Worm (Caenorhabditis elegans) whole organism, late embryonic: ENCODE results near the gene C38C3.4.

Experiments used
- F13H6.1 ChIP-seq: sonication (generic microtip); optimal IDR thresholded peaks from 2 replicates; lab custom pipeline; 2016; ENCODE audit warnings: missing genetic modification characterization, missing compliant biosample characterization
- K09A11.1 ChIP-seq: sonication (generic microtip); optimal IDR thresholded peaks from 2 replicates; lab custom pipeline; 2017; ENCODE audit warnings: antibody characterized with exemption, mild to moderate bottlenecking, missing genetic modification characterization, missing compliant biosample characterization; ENCODE audit not compliant: insufficient read depth
- T23F11.4 ChIP-seq: fragments of 200-800 bp; sonication (Bioruptor generic); optimal IDR thresholded peaks from 2 replicates; lab custom pipeline; 2018; ENCODE audit warnings: mild to moderate bottlenecking, missing genetic modification characterization, missing compliant biosample characterization
- Y22D7AL.16 ChIP-seq: sonication (generic microtip); optimal IDR thresholded peaks from 2 replicates; lab custom pipeline; 2016; ENCODE audit warnings: missing genetic modification characterization, missing compliant biosample characterization
- ceh-14 ChIP-seq: sonication (generic microtip); optimal IDR thresholded peaks from 2 replicates; lab custom pipeline; 2016; ENCODE audit warnings: missing genotype, missing genetic modification characterization, missing compliant biosample characterization
- ceh-18 ChIP-seq: sonication (generic microtip); optimal IDR thresholded peaks from 2 replicates; lab custom pipeline; 2016; ENCODE audit warnings: missing genetic modification characterization, missing compliant biosample characterization
- ceh-31 ChIP-seq: sonication (generic microtip); optimal IDR thresholded peaks from 2 replicates; lab custom pipeline; 2016; ENCODE audit warnings: missing genetic modification characterization, missing compliant biosample characterization
- ceh-45 ChIP-seq: fragments of 200-800 bp; sonication (Bioruptor generic); IDR thresholded peaks from 2 replicates; pipeline ENCODE4 v1.3.6; 2022; ENCODE audit warnings: missing genetic modification reagents, missing genetic modification characterization, missing compliant biosample characterization
- ceh-6 ChIP-seq: fragments of 200-800 bp; sonication (Bioruptor generic); optimal IDR thresholded peaks from 2 replicates; lab custom pipeline; 2018; ENCODE audit warnings: mild to moderate bottlenecking, missing genetic modification characterization, missing compliant biosample characterization
- elt-2 ChIP-seq: sonication (generic microtip); optimal IDR thresholded peaks from 2 replicates; lab custom pipeline; 2016; ENCODE audit warnings: missing genetic modification reagents, missing genetic modification characterization, missing compliant biosample characterization
- eyg-1 ChIP-seq: sonication (generic microtip); optimal IDR thresholded peaks from 2 replicates; lab custom pipeline; 2016; ENCODE audit warnings: missing genotype, missing genetic modification characterization, missing compliant biosample characterization
- fkh-6 ChIP-seq: sonication (generic microtip); optimal IDR thresholded peaks from 2 replicates; lab custom pipeline; 2016; ENCODE audit warnings: missing genetic modification characterization, missing compliant biosample characterization
- gmeb-2 ChIP-seq: sonication (generic microtip); optimal IDR thresholded peaks from 2 replicates; lab custom pipeline; 2016; ENCODE audit warnings: missing genetic modification characterization, inconsistent platforms, missing compliant biosample characterization
- hlh-13 ChIP-seq: fragments of 200-800 bp; sonication (Bioruptor generic); optimal IDR thresholded peaks from 2 replicates; lab custom pipeline; 2018; ENCODE audit warnings: mild to moderate bottlenecking, missing genetic modification characterization, missing compliant biosample characterization
- hlh-15 ChIP-seq: sonication (generic microtip); optimal IDR thresholded peaks from 2 replicates; lab custom pipeline; 2016; ENCODE audit warnings: missing genetic modification characterization, missing compliant biosample characterization
- hlh-6 ChIP-seq: sonication (generic microtip); optimal IDR thresholded peaks from 2 replicates; lab custom pipeline; 2016; ENCODE audit warnings: missing genotype, missing genetic modification characterization, missing compliant biosample characterization
- hlh-8 ChIP-seq: sonication (generic microtip); optimal IDR thresholded peaks from 2 replicates; lab custom pipeline; 2016; ENCODE audit warnings: missing genotype, missing genetic modification characterization, missing compliant biosample characterization
- lim-6 ChIP-seq: sonication (generic microtip); optimal IDR thresholded peaks from 2 replicates; lab custom pipeline; 2016; ENCODE audit warnings: missing genetic modification characterization, missing compliant biosample characterization
- mec-3 ChIP-seq: sonication (generic microtip); optimal IDR thresholded peaks from 2 replicates; lab custom pipeline; 2016; ENCODE audit warnings: borderline replicate concordance, missing genetic modification characterization, missing compliant biosample characterization
- nfya-1 ChIP-seq: sonication (generic microtip); optimal IDR thresholded peaks from 2 replicates; lab custom pipeline; 2017; ENCODE audit warnings: missing genetic modification characterization, mild to moderate bottlenecking, missing compliant biosample characterization, antibody characterized with exemption, moderate library complexity
- nhr-232 ChIP-seq: sonication (generic microtip); optimal IDR thresholded peaks from 2 replicates; lab custom pipeline; 2016; ENCODE audit warnings: missing genetic modification characterization, missing compliant biosample characterization
- npax-4 ChIP-seq: sonication (generic microtip); optimal IDR thresholded peaks from 2 replicates; lab custom pipeline; 2016; ENCODE audit warnings: missing genetic modification characterization, missing compliant biosample characterization
- odd-2 ChIP-seq: sonication (generic microtip); optimal IDR thresholded peaks from 2 replicates; lab custom pipeline; 2017; ENCODE audit warnings: antibody characterized with exemption, mild to moderate bottlenecking, missing genetic modification characterization, missing compliant biosample characterization
- pat-9 ChIP-seq: fragments of 200-800 bp; sonication (Bioruptor generic); optimal IDR thresholded peaks from 2 replicates; lab custom pipeline; 2018; ENCODE audit warnings: mild to moderate bottlenecking, missing genetic modification characterization, moderate library complexity, missing compliant biosample characterization
- pha-2 ChIP-seq: sonication (generic microtip); optimal IDR thresholded peaks from 2 replicates; lab custom pipeline; 2017; ENCODE audit warnings: mild to moderate bottlenecking, missing genetic modification characterization, missing compliant biosample characterization
- pha-4 ChIP-seq: fragments of 150-350 bp; optimal IDR thresholded peaks from 2 replicates; lab custom pipeline; 2018; ENCODE audit warnings: missing biosample characterization, missing genetic modification reagents, missing genetic modification characterization
- pqm-1 ChIP-seq: sonication (generic microtip); optimal IDR thresholded peaks from 2 replicates; lab custom pipeline; 2016; ENCODE audit warnings: missing genetic modification characterization, missing compliant biosample characterization
- rnt-1 ChIP-seq: sonication (generic microtip); optimal IDR thresholded peaks from 2 replicates; lab custom pipeline; 2016; ENCODE audit warnings: missing genetic modification characterization, missing compliant biosample characterization
- sdc-2 ChIP-seq: sonication (generic microtip); optimal IDR thresholded peaks from 2 replicates; lab custom pipeline; 2016; ENCODE audit warnings: missing genotype, missing genetic modification characterization, missing compliant biosample characterization
- unc-3 ChIP-seq, 2 experiments: fragments of 200-800 bp in 1 of 2; sonication (Bioruptor generic) in 1 of 2; sonication (generic microtip) in 1 of 2; conservative IDR thresholded peaks in 1 of 2; optimal IDR thresholded peaks in 1 of 2; 2 replicates each; pipeline versions ENCODE4 v1.3.6 to Lab custom; 2016 to 2022; ENCODE audit warnings: missing compliant biosample characterization in 2 of 2, missing genetic modification characterization in 2 of 2, missing genetic modification reagents in 1 of 2
- unc-42 ChIP-seq: sonication (generic microtip); optimal IDR thresholded peaks from 2 replicates; lab custom pipeline; 2016; ENCODE audit warnings: missing genotype, missing genetic modification characterization, missing compliant biosample characterization
- unc-55 ChIP-seq: sonication (generic microtip); optimal IDR thresholded peaks from 2 replicates; lab custom pipeline; 2017; ENCODE audit warnings: missing biosample characterization, missing genetic modification reagents, missing genetic modification characterization
- ztf-16 ChIP-seq: sonication (generic microtip); optimal IDR thresholded peaks from 2 replicates; lab custom pipeline; 2017; ENCODE audit warnings: missing genetic modification characterization, missing compliant biosample characterization

Gene C38C3.4

ce11 chrV:1454762-1455161 lies 27.1 kb upstream of the C38C3.4 start, which contains the start of gene chil-14:
Gene chil-14, plus strand, starts transcription at chrV:1455062.
- TF ChIP-seq gmeb-2 (tag; lab: Kevin White, UChicago), result no peak
- TF ChIP-seq fkh-6, result no peak
- TF ChIP-seq pqm-1 (tag; lab: Kevin White, UChicago), result no peak
- no peak for TF ChIP-seq lim-6 (tag; lab: Kevin White, UChicago)
- TF ChIP-seq ceh-6 (GFP tag; lab: Kevin White, UChicago), result no peak
- TF ChIP-seq K09A11.1 (tag; lab: Kevin White, UChicago), result no peak
- no peak for TF ChIP-seq pat-9
- no peak for TF ChIP-seq ztf-16 (tag; lab: Kevin White, UChicago)
- TF ChIP-seq odd-2 (tag; lab: Kevin White, UChicago), result no peak
- TF ChIP-seq unc-55, result no peak
- TF ChIP-seq hlh-13, result no peak
- no peak for TF ChIP-seq elt-2 (tag; lab: Kevin White, UChicago)

- TF ChIP-seq ceh-14 (tag; lab: Kevin White, UChicago), result no peak
- TF ChIP-seq ceh-45 (GFP tag; lab: Robert Waterston, UW), result no peak
- TF ChIP-seq hlh-13, result no peak
- TF ChIP-seq ceh-18, result no peak
- no peak for TF ChIP-seq ceh-31
- no peak for TF ChIP-seq ztf-16 (tag; lab: Kevin White, UChicago)
- TF ChIP-seq eyg-1, result no peak
- TF ChIP-seq unc-3 (GFP tag; conservative IDR thresholded peaks at IDR 0.05; lab: Robert Waterston, UW), result no peak
- TF ChIP-seq unc-3 (tag; optimal IDR thresholded peaks at IDR 0.05; lab: Kevin White, UChicago), result no peak
- TF ChIP-seq pha-2 (tag; lab: Kevin White, UChicago), result no peak
- no peak for TF ChIP-seq F13H6.1 (tag; lab: Kevin White, UChicago)
- TF ChIP-seq K09A11.1 (tag; lab: Kevin White, UChicago), result no peak
- no peak for TF ChIP-seq nhr-232 (tag; lab: Kevin White, UChicago)
- TF ChIP-seq T23F11.4, result no peak
- no peak for TF ChIP-seq sdc-2 (tag; lab: Kevin White, UChicago)
- no peak for TF ChIP-seq Y22D7AL.16
- no peak for TF ChIP-seq unc-42 (tag; lab: Kevin White, UChicago)
Observed at ce11 chrV:1455280-1455679, 26.6 kb upstream of the C38C3.4 start.

ce11 chrV:1456614-1457013 lies 25.2 kb upstream of the C38C3.4 start:
- no peak for TF ChIP-seq rnt-1
- no peak for TF ChIP-seq npax-4 (tag; lab: Kevin White, UChicago)
- TF ChIP-seq hlh-15 (tag; lab: Kevin White, UChicago), result no peak
- no peak for TF ChIP-seq sdc-2 (tag; lab: Kevin White, UChicago)
- TF ChIP-seq hlh-6 (tag; lab: Kevin White, UChicago), result no peak
- TF ChIP-seq ceh-14 (tag; lab: Kevin White, UChicago), result no peak
- no peak for TF ChIP-seq hlh-8 (tag; lab: Kevin White, UChicago)
- TF ChIP-seq hlh-13, result no peak
- no peak for TF ChIP-seq unc-42 (tag; lab: Kevin White, UChicago)
- TF ChIP-seq pha-2 (tag; lab: Kevin White, UChicago), result no peak
- TF ChIP-seq unc-3 (GFP tag; conservative IDR thresholded peaks at IDR 0.05; lab: Robert Waterston, UW), result no peak
- TF ChIP-seq unc-3 (tag; optimal IDR thresholded peaks at IDR 0.05; lab: Kevin White, UChicago), result no peak
- no peak for TF ChIP-seq nfya-1
- no peak for TF ChIP-seq Y22D7AL.16
- no peak for TF ChIP-seq pha-4 (tag; lab: Kevin White, UChicago)
- TF ChIP-seq ceh-18, result no peak
- no peak for TF ChIP-seq eyg-1
- TF ChIP-seq ztf-16 (tag; lab: Kevin White, UChicago), result no peak
- TF ChIP-seq mec-3 (tag; lab: Kevin White, UChicago), result no peak
- TF ChIP-seq lim-6 (tag; lab: Kevin White, UChicago), result no peak

- TF ChIP-seq ztf-16 (tag; lab: Kevin White, UChicago), result no peak
- peak; percentile 68 for TF ChIP-seq elt-2 (tag; lab: Kevin White, UChicago)
Observed at ce11 chrV:1459374-1459926, 22.4 kb upstream of the C38C3.4 start.
